Worm (Caenorhabditis elegans) whole organism, mixed stage, embryonic: ENCODE data around the gene T21D12.11.

Experiments
- ceh-83 ChIP-seq: fragments of 200-800 bp; sonication (Bioruptor generic); optimal IDR thresholded peaks from 2 replicates; lab custom pipeline; 2018; ENCODE audit warnings: mild to moderate bottlenecking, missing genetic modification characterization, missing compliant biosample characterization
- cnd-1 ChIP-seq: fragments of 200-800 bp; sonication (Bioruptor generic); optimal IDR thresholded peaks from 2 replicates; lab custom pipeline; 2018; ENCODE audit warnings: mild to moderate bottlenecking, missing genetic modification characterization, missing compliant biosample characterization
- drap-1 ChIP-seq: fragments of 200-800 bp; sonication (Bioruptor generic); optimal IDR thresholded peaks from 3 replicates; lab custom pipeline; 2018; ENCODE audit warnings: mild to moderate bottlenecking, missing genetic modification characterization, missing compliant biosample characterization
- hlh-1 ChIP-seq: fragments of 150-350 bp; optimal IDR thresholded peaks from 2 replicates; lab custom pipeline; 2014; ENCODE audit warnings: missing biosample characterization, missing genetic modification reagents, missing genetic modification characterization
- lin-13 ChIP-seq: fragments of 150-350 bp; optimal IDR thresholded peaks from 2 replicates; lab custom pipeline; 2014; ENCODE audit warnings: missing biosample characterization, missing genetic modification characterization
- lin-32 ChIP-seq: fragments of 200-800 bp; sonication (Bioruptor generic); optimal IDR thresholded peaks from 2 replicates; lab custom pipeline; 2018; ENCODE audit warnings: mild to moderate bottlenecking, missing genetic modification characterization, missing compliant biosample characterization
- nhr-12 ChIP-seq: fragments of 150-350 bp; optimal IDR thresholded peaks from 2 replicates; lab custom pipeline; 2014; ENCODE audit warnings: missing biosample characterization, missing genetic modification characterization
- nhr-2 ChIP-seq: fragments of 150-350 bp; optimal IDR thresholded peaks from 2 replicates; lab custom pipeline; 2014; ENCODE audit warnings: missing biosample characterization, missing genetic modification characterization
- nhr-237 ChIP-seq: fragments of 150-350 bp; optimal IDR thresholded peaks from 2 replicates; lab custom pipeline; 2014; ENCODE audit warnings: missing biosample characterization, missing genetic modification characterization
- sem-2 ChIP-seq: fragments of 200-800 bp; sonication (Bioruptor generic); optimal IDR thresholded peaks from 2 replicates; lab custom pipeline; 2018; ENCODE audit warnings: mild to moderate bottlenecking, missing genetic modification characterization, missing compliant biosample characterization
- unc-62 ChIP-seq: fragments of 150-350 bp; optimal IDR thresholded peaks from 2 replicates; lab custom pipeline; 2014; ENCODE audit warnings: missing biosample characterization, missing genetic modification reagents, missing genetic modification characterization
- zip-8 ChIP-seq: fragments of 150-350 bp; optimal IDR thresholded peaks from 2 replicates; lab custom pipeline; 2014; ENCODE audit warnings: missing biosample characterization, missing genetic modification characterization
- ztf-11 ChIP-seq: fragments of 150-350 bp; optimal IDR thresholded peaks from 2 replicates; lab custom pipeline; 2014; ENCODE audit warnings: missing biosample characterization, missing genetic modification characterization

T21D12.11 gene

DNA sequence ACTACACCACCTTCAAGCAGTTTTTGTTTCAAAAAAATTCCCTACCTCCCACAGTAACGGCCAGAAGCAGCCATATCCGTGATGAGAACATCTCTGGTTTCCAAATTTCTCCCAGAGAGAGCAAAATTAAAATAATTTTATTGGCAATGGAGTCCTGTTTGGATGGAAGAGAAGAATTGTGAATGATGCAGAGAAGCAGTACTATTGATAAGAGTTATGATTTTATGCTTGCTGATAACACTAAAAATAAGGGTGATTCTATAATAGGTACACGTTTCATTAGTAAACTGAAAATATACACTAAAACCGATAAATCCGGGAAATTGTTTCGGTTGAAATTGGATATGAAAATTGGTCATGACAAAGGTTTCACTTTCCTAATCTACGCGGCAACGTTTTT, 51.2 kb downstream of the T21D12.11 start, which contains the start of gene dsc-4:
TSS of gene dsc-4 (minus strand) at position 165 of the 400 bp plus-strand sequence.
- TF ChIP-seq cnd-1 (tag; lab: Kevin White, UChicago) (no peak), nhr-2 (tag; lab: Kevin White, UChicago) (no peak), sem-2 (GFP tag; lab: Kevin White, UChicago) (no peak), nhr-237 (tag; lab: Kevin White, UChicago) (no peak), nhr-12 (no peak), unc-62 (GFP tag; lab: Kevin White, UChicago) (no peak), ztf-11 (tag; lab: Kevin White, UChicago) (no peak), lin-32 (no peak), lin-13 (tag; lab: Kevin White, UChicago) (no peak), hlh-1 (tag; lab: Kevin White, UChicago) (no peak), ceh-83 (GFP tag; lab: Kevin White, UChicago) (no peak), zip-8 (tag; lab: Kevin White, UChicago) (no peak), drap-1 (no peak)
